Worm (Caenorhabditis elegans): Measurements from ENCODE around the gene K06G5.1.

The K06G5.1 gene

ce11 chrX:14214520-14215023, at the start of gene K06G5.1:
Gene K06G5.1 (plus strand): TSS chrX:14214973.
- no peak for TF ChIP-seq ttx-3 (tag; optimal IDR thresholded peaks at IDR 0.05)
- peak; percentile 85 for TF ChIP-seq elt-2 (tag; optimal IDR thresholded peaks at IDR 0.05)

ce11 chrX:14165156-14165555, 49.6 kb upstream of the K06G5.1 start:
- TF ChIP-seq elt-4 (tag; optimal IDR thresholded peaks at IDR 0.05) (no peak), ceh-9 (tag; optimal IDR thresholded peaks at IDR 0.05) (no peak), ttx-3 (tag; optimal IDR thresholded peaks at IDR 0.05) (no peak), nfya-1 (tag; optimal IDR thresholded peaks at IDR 0.05) (no peak), nhr-232 (tag; optimal IDR thresholded peaks at IDR 0.05) (no peak), K09A11.1 (tag; optimal IDR thresholded peaks at IDR 0.05; ENCODE audit: insufficient read depth) (no peak), fkh-10 (GFP tag; optimal IDR thresholded peaks at IDR 0.05) (no peak), pqm-1 (tag; optimal IDR thresholded peaks at IDR 0.05) (no peak), hlh-6 (tag; optimal IDR thresholded peaks at IDR 0.05) (no peak), ceh-45 (GFP tag; IDR thresholded peaks at IDR 0.05) (no peak), gmeb-2 (tag; optimal IDR thresholded peaks at IDR 0.05) (no peak), unc-3 (GFP tag; conservative IDR thresholded peaks at IDR 0.05) (no peak), unc-3 (tag; optimal IDR thresholded peaks at IDR 0.05) (no peak), pat-9 (tag; optimal IDR thresholded peaks at IDR 0.05) (no peak), tbx-7 (tag; optimal IDR thresholded peaks at IDR 0.05) (no peak), unc-42 (tag; optimal IDR thresholded peaks at IDR 0.05) (no peak), K02D7.2 (tag; optimal IDR thresholded peaks at IDR 0.05) (no peak), ceh-31 (tag; optimal IDR thresholded peaks at IDR 0.05) (no peak), pha-4 (tag; optimal IDR thresholded peaks at IDR 0.05) (no peak)

- no peak for TF ChIP-seq T23F11.4 (GFP tag; optimal IDR thresholded peaks at IDR 0.05)
- TF ChIP-seq pag-3 (tag; optimal IDR thresholded peaks at IDR 0.05; ENCODE audit: borderline replicate concordance), result no peak
- TF ChIP-seq ama-1 (optimal IDR thresholded peaks at IDR 0.05), result no peak
- TF ChIP-seq hlh-6 (tag; optimal IDR thresholded peaks at IDR 0.05), result no peak
- TF ChIP-seq ceh-6 (GFP tag; optimal IDR thresholded peaks at IDR 0.05), result peak; percentile 35
- TF ChIP-seq zip-5 (tag; optimal IDR thresholded peaks at IDR 0.05), result no peak
- TF ChIP-seq ahr-1 (tag; optimal IDR thresholded peaks at IDR 0.05), result no peak
- peak; percentile 22 for TF ChIP-seq unc-55 (GFP tag; optimal IDR thresholded peaks at IDR 0.05)
- no peak for TF ChIP-seq lin-11 (tag; optimal IDR thresholded peaks at IDR 0.05)
- peak; percentile 29 for TF ChIP-seq C08G9.2 (tag; optimal IDR thresholded peaks at IDR 0.05)
- TF ChIP-seq nhr-11 (tag; optimal IDR thresholded peaks at IDR 0.05), result no peak
- TF ChIP-seq madf-2 (tag; optimal IDR thresholded peaks at IDR 0.05), result no peak
- TF ChIP-seq ets-4 (tag; optimal IDR thresholded peaks at IDR 0.05), result peak; percentile 57
- no peak for TF ChIP-seq ceh-14 (tag; optimal IDR thresholded peaks at IDR 0.05)
- TF ChIP-seq unc-86 (tag; optimal IDR thresholded peaks at IDR 0.05), result no peak
- TF ChIP-seq fkh-6 (tag; optimal IDR thresholded peaks at IDR 0.05), result no peak
- no peak for TF ChIP-seq pax-1 (tag; optimal IDR thresholded peaks at IDR 0.05)
- peak; percentile 7 for TF ChIP-seq syd-9 (tag; optimal IDR thresholded peaks at IDR 0.05)
- TF ChIP-seq F13H6.1 (tag; optimal IDR thresholded peaks at IDR 0.05), result no peak
- TF ChIP-seq ceh-24 (tag; optimal IDR thresholded peaks at IDR 0.05), result no peak
- TF ChIP-seq sox-2 (GFP tag; IDR thresholded peaks at IDR 0.05), result no peak
- peak; percentile 38 for TF ChIP-seq pqm-1 (tag; optimal IDR thresholded peaks at IDR 0.05)
- no peak for TF ChIP-seq gmeb-2 (tag; optimal IDR thresholded peaks at IDR 0.05)
- TF ChIP-seq eyg-1 (tag; optimal IDR thresholded peaks at IDR 0.05), result no peak
- no peak for TF ChIP-seq C38D4.7 (GFP tag; optimal IDR thresholded peaks at IDR 0.05)
- peak; percentile 44 for TF ChIP-seq ceh-30 (tag; optimal IDR thresholded peaks at IDR 0.05)
- TF ChIP-seq ceh-34 (tag; optimal IDR thresholded peaks at IDR 0.05), result peak; percentile 68
- TF ChIP-seq K02D7.2 (tag; optimal IDR thresholded peaks at IDR 0.05), result no peak
- peak; percentile 83 for TF ChIP-seq unc-42 (tag; optimal IDR thresholded peaks at IDR 0.05)
- no peak for TF ChIP-seq mec-3 (tag; optimal IDR thresholded peaks at IDR 0.05; ENCODE audit: borderline replicate concordance)
- TF ChIP-seq hlh-15 (tag; optimal IDR thresholded peaks at IDR 0.05), result no peak
- peak; percentile 71 for TF ChIP-seq tbx-2 (tag; optimal IDR thresholded peaks at IDR 0.05)
- peak; percentile 87 for TF ChIP-seq ceh-18 (tag; optimal IDR thresholded peaks at IDR 0.05)
- peak; percentile 60 for TF ChIP-seq dve-1 (tag; optimal IDR thresholded peaks at IDR 0.05)
- TF ChIP-seq fax-1 (tag; optimal IDR thresholded peaks at IDR 0.05), result no peak
Observed at ce11 chrX:14169569-14170031, 45.2 kb upstream of the K06G5.1 start, which contains the start of gene sym-4. Gene sym-4 (minus strand): TSS chrX:14169619.
